Worm (Caenorhabditis elegans) whole organism, mixed stage, embryonic: ENCODE results near the gene eif-3.F.
A peak's percentile ranks its signal among the peaks of the same experiment; 100 is the strongest.

Source experiments
- ces-1 ChIP-seq: fragments of 150-350 bp; optimal IDR thresholded peaks from 2 replicates; lab custom pipeline; 2014; ENCODE audit warnings: missing biosample characterization, missing genetic modification reagents, missing genetic modification characterization
- hlh-1 ChIP-seq: fragments of 150-350 bp; optimal IDR thresholded peaks from 2 replicates; lab custom pipeline; 2014; ENCODE audit warnings: missing biosample characterization, missing genetic modification reagents, missing genetic modification characterization
- lin-13 ChIP-seq: fragments of 150-350 bp; optimal IDR thresholded peaks from 2 replicates; lab custom pipeline; 2014; ENCODE audit warnings: missing biosample characterization, missing genetic modification characterization
- lsy-2 ChIP-seq: fragments of 150-350 bp; optimal IDR thresholded peaks from 2 replicates; lab custom pipeline; 2014; ENCODE audit warnings: missing biosample characterization, missing genetic modification characterization
- nhr-12 ChIP-seq: fragments of 150-350 bp; optimal IDR thresholded peaks from 2 replicates; lab custom pipeline; 2014; ENCODE audit warnings: missing biosample characterization, missing genetic modification characterization
- nhr-237 ChIP-seq: fragments of 150-350 bp; optimal IDR thresholded peaks from 2 replicates; lab custom pipeline; 2014; ENCODE audit warnings: missing biosample characterization, missing genetic modification characterization
- pha-4 ChIP-seq: fragments of 150-350 bp; optimal IDR thresholded peaks from 2 replicates; lab custom pipeline; 2018; ENCODE audit warnings: missing biosample characterization, missing genetic modification reagents, missing genetic modification characterization
- snpc-4 ChIP-seq: fragments of 150-350 bp; optimal IDR thresholded peaks from 2 replicates; lab custom pipeline; 2014; ENCODE audit warnings: missing biosample characterization, missing genetic modification characterization
- unc-62 ChIP-seq: fragments of 150-350 bp; optimal IDR thresholded peaks from 2 replicates; lab custom pipeline; 2014; ENCODE audit warnings: missing biosample characterization, missing genetic modification reagents, missing genetic modification characterization
- ztf-11 ChIP-seq: fragments of 150-350 bp; optimal IDR thresholded peaks from 2 replicates; lab custom pipeline; 2014; ENCODE audit warnings: missing biosample characterization, missing genetic modification characterization

ce11 chrII:9285171-9286025 is 46.0 kb upstream of the eif-3.F start, which contains the start of gene mtrr-1:
- TF ChIP-seq hlh-1 (tag; lab: Kevin White, UChicago) (no peak), unc-62 (no peak), pha-4 (tag; lab: Kevin White, UChicago) (no peak), nhr-237 (tag; lab: Kevin White, UChicago) (no peak), nhr-12 (no peak), ztf-11 (no peak), ces-1 (GFP tag; lab: Kevin White, UChicago) (no peak), lin-13 (no peak), lsy-2 (tag; lab: Kevin White, UChicago) (peak; percentile 4), snpc-4 (tag; lab: Kevin White, UChicago) (no peak)
